Worm (Caenorhabditis elegans): ENCODE results near the gene clec-83.
A peak's percentile ranks its signal among the peaks of the same experiment; 100 is the strongest.
"Not testable (repeated sequence)": the region's sequence is repeated elsewhere in the genome, so short reads cannot be mapped to it uniquely, and the experiment has no call there.

clec-83 gene

DNA sequence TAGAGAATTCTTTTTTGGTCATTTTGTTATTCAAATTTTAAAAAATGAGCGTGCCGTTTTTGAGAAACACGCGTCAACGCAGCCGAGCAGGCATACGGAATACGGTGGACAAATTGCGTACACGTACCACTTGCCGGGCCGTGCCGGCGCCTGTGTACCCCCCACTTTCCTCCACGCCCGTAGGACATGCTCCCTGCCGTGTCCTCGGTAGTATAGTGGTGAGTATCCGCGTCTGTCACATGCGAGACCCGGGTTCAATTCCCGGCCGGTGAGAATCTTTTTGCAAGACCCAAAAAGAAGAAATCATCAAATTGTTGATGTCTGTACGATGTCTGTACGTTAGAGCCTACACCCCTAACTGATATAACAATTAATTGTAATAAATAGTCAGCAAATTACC, 33.1 kb downstream of the clec-83 start:
- TF ChIP-seq dao-5 (tag; optimal IDR thresholded peaks at IDR 0.05), result no peak
- TF ChIP-seq W03F9.2 (tag; optimal IDR thresholded peaks at IDR 0.05), result no peak
- TF ChIP-seq him-1 (tag; optimal IDR thresholded peaks at IDR 0.05), result no peak

DNA sequence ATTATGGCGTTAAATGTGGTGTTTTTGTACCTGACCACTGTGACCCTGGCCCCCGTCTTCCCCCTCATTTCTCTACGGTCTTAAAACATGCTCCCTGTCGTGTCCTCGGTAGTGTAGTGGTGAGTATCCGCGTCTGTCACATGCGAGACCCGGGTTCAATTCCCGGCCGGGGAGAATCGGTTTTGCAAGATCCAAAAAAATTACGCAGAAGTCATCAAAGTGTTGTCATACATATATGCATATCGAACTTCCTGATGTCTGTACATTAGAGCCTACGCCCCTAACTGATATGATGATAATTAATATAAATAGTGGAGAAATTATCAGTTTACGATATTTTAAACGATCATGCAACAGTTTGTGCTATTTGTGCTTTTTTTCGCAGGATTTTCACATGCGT, 35.7 kb downstream of the clec-83 start, which contains the start of gene Y54G2A.45:
TSS of gene Y54G2A.45 (plus strand) at position 333 of the 400 bp plus-strand sequence.
- peak; percentile 65 for TF ChIP-seq dao-5 (tag; optimal IDR thresholded peaks at IDR 0.05)
- TF ChIP-seq him-1 (tag; optimal IDR thresholded peaks at IDR 0.05), result peak; percentile 1
- peak; percentile 71 for TF ChIP-seq W03F9.2 (tag; optimal IDR thresholded peaks at IDR 0.05)

DNA sequence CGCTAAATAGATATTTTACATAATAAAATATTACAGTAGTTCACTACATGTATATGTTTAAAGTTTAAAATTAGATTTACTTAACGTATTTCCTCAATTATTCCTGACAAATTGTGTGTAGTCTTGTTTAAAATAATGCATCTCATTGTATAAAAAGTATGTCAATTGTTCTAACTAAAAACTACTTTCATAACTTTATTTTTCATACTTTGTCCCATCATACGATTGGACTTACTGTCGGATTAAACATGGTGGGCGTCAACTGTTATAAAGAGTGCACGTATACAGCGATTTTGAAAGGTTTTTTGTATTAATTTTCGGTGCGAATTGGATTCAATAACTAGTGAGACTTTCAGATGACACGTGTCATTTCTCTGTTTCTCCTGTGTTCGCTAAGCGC, 37.6 kb downstream of the clec-83 start, which contains the start of gene Y54G2A.32:
TSS of gene Y54G2A.32 (plus strand) at position 301 of the 400 bp plus-strand sequence.
- TF ChIP-seq him-1 (tag; optimal IDR thresholded peaks at IDR 0.05) (no peak), W03F9.2 (tag; optimal IDR thresholded peaks at IDR 0.05) (no peak), dao-5 (tag; optimal IDR thresholded peaks at IDR 0.05) (no peak)

DNA sequence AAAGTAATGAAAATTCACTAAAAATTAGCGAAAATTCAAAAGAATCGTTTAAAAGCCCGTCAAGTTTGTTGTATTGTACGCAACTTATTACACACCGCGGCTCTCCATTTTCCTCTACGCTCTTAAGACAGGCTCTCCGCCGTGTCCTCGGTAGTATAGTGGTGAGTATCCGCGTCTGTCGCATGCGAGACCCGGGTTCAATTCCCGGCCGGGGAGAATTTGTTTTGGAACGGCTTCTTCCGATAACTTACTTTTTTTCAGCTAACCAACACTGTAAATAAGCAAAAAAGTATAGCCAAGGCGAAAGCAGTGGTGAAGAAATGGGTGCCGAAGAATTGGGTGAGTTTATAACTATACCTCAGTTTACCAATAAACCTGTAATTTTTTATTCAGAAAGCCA, 39.1 kb downstream of the clec-83 start:
- TF ChIP-seq W03F9.2 (tag; optimal IDR thresholded peaks at IDR 0.05), result no peak
- TF ChIP-seq him-1 (tag; optimal IDR thresholded peaks at IDR 0.05), result no peak
- no peak for TF ChIP-seq dao-5 (tag; optimal IDR thresholded peaks at IDR 0.05)

DNA sequence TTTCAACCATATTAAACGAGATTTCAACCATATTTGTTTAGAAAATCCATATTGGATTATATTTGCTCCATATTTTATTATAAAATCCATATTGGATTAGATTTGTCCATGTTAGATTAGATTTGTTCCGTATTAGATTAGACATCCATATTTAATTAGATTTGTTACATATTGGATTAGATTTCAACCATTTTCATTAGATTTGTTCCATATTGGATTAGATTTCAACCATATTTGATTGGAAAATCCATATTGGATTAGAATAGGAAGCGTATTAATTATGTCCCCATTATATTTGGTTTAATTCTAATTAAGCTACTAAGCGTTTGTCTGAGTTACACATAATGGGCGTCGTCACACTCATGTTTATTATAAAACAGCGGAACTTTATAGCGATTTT, 39.7 kb downstream of the clec-83 start, which contains the start of gene Y54G2A.44:
TSS of gene Y54G2A.44 (plus strand) at position 301 of the 400 bp plus-strand sequence.
- TF ChIP-seq W03F9.2, dao-5, him-1 (tag; optimal IDR thresholded peaks at IDR 0.05): not testable (repeated sequence)

DNA sequence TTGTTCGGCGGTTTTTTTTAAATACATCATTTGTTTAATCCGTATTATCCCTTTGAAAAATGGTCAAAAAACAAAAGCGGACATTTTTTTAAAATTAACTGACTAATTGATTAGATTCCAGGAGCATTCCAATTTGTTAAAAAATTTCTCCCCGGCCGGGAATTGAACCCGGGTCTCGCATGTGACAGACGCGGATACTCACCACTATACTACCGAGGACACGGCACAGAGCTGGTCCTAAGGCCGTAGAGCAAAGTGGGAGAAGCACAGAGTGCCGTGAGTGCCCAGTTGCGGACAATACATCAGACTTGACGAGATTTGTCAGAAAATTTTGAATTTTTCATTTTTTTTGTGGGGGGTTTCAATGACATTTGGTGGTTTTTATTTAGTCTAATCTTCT, 40.3 kb downstream of the clec-83 start:
- TF ChIP-seq him-1 (tag; optimal IDR thresholded peaks at IDR 0.05), result no peak
- no peak for TF ChIP-seq dao-5 (tag; optimal IDR thresholded peaks at IDR 0.05)
- TF ChIP-seq W03F9.2 (tag; optimal IDR thresholded peaks at IDR 0.05), result peak; percentile 30

DNA sequence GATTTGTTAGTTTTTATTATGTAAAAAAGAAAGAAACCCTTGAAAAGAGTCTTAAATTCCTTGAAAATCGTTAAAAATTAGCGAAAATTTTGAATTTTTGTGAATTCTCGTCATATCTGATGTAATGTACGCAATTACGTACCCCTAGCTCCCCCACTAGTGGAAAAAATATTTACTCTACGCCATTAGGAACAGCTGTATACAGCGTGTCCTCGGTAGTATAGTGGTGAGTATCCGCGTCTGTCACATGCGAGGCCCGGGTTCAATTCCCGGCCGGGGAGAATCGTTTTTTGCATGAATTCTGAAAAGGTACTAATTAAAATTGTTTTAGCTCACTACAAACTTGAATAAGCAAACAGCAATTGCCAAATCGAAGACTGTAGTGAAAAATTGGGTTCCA, 41.4 kb downstream of the clec-83 start:
- TF ChIP-seq him-1 (tag; optimal IDR thresholded peaks at IDR 0.05) (no peak), dao-5 (tag; optimal IDR thresholded peaks at IDR 0.05) (no peak), W03F9.2 (tag; optimal IDR thresholded peaks at IDR 0.05) (no peak)

DNA sequence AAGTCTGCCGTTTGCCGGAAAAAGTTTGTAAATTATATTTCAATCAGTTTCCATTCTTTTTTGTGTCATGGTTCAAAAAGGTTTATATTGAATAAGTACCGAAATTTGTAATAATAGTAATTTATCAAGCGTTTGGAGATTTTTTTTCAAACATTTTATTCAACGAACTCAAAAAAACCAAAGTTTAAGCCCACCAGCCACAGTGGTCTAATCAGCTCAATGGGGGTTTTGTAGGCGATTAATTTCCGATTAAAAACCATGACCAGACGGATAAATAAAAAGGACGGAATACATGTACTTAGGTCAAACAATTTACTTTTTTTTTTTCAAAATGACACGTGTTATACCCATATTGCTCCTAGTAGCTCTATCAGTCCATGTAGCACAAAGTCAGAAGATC, 41.9 kb downstream of the clec-83 start, which contains the start of gene Y54G2A.10:
TSS of gene Y54G2A.10 (plus strand) at position 301 of the 400 bp plus-strand sequence.
- TF ChIP-seq him-1 (tag; optimal IDR thresholded peaks at IDR 0.05), result no peak

DNA sequence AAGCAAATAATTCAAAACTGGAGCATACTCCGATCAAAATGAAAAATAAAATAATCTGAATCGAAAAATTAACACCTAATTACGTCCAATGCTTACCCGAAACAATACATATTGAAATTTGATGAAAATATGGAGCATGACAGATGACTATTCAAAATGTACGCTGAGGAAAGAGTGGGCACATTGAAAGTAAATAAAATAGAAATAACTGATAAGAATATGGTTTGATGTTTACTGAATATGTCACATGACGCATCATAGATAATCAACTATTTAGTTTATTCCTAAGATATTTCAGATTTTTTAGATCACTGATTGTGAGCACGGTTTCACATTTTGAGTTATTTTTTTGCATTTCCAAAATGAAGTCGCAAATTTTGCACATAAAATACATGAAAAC, 42.9 kb downstream of the clec-83 start, which contains the start of gene Y54G2A.52:
TSS of gene Y54G2A.52 (minus strand) at position 348 of the 400 bp plus-strand sequence.
- TF ChIP-seq dao-5 (tag; optimal IDR thresholded peaks at IDR 0.05), result no peak
- TF ChIP-seq W03F9.2 (tag; optimal IDR thresholded peaks at IDR 0.05), result no peak
- TF ChIP-seq him-1 (tag; optimal IDR thresholded peaks at IDR 0.05), result no peak

DNA sequence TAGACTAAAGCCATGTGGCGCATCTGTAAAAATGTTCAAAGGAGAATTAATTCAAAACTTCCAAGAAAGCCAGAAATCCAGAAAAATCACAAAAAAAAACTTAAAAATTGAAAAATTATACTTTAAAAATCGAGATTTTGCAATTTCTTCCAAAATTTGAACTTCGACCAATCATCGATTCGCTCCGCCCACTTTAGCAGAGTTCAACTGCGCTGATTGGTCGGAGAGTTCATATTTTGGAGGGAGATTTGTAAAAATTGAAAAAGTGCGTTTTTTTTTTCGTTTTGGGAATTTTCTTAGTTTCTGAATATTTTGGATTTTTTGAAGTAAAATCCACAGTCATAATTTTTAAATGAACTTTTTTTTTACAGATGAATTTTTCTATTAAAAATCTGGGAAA, 47.3 kb downstream of the clec-83 start:
- no peak for TF ChIP-seq him-1 (tag; optimal IDR thresholded peaks at IDR 0.05)

All from whole organism, L4/young adult.